Worm (Caenorhabditis elegans) whole organism, L4/young adult: ENCODE data around the gene Y62H9A.15.

ENCODE experiments used
- W03F9.2 ChIP-seq: fragments of 150-350 bp; optimal IDR thresholded peaks from 2 replicates; lab custom pipeline; 2014; ENCODE audit warnings: missing biosample characterization, missing genetic modification characterization
- dao-5 ChIP-seq: sonication (generic microtip); optimal IDR thresholded peaks from 2 replicates; lab custom pipeline; 2016; ENCODE audit warnings: missing genotype, missing genetic modification characterization, moderate library complexity, missing compliant biosample characterization
- him-1 ChIP-seq: sonication (generic microtip); optimal IDR thresholded peaks from 2 replicates; lab custom pipeline; 2016; ENCODE audit warnings: missing genotype, missing genetic modification reagents, missing genetic modification characterization, missing compliant biosample characterization

ce11 chrX:11909168-11909567, 777 bp downstream of the Y62H9A.15 start:
- no peak for TF ChIP-seq him-1 (tag; lab: Kevin White, UChicago)
- TF ChIP-seq W03F9.2, result no peak
- no peak for TF ChIP-seq dao-5 (tag; lab: Kevin White, UChicago)
